Worm (Caenorhabditis elegans) whole organism, L1 larva: ENCODE measurements around the gene C07C7.1.
"Not testable (repeated sequence)": the region's sequence is repeated elsewhere in the genome, so short reads cannot be mapped to it uniquely, and the experiment has no call there.

Source experiments
- Y116A8C.19 ChIP-seq: sonication (generic microtip); optimal IDR thresholded peaks from 2 replicates; lab custom pipeline; 2016; ENCODE audit warnings: missing compliant biosample characterization, missing genetic modification characterization, borderline replicate concordance
- aly-2 ChIP-seq: fragments of 150-350 bp; optimal IDR thresholded peaks from 2 replicates; lab custom pipeline; 2014; ENCODE audit warnings: missing biosample characterization, missing genetic modification characterization
- ama-1 ChIP-seq: fragments of 150-350 bp; optimal IDR thresholded peaks from 2 replicates; lab custom pipeline; 2014
- egl-27 ChIP-seq, 2 experiments: fragments of 150-350 bp in 1 of 2; sonication (generic microtip); optimal IDR thresholded peaks; 3 replicates each; lab custom pipeline; 2017 to 2018; ENCODE audit warnings: missing biosample characterization in 2 of 2, missing genetic modification characterization in 2 of 2, missing genetic modification reagents in 2 of 2
- jun-1 ChIP-seq: fragments of 150-350 bp; optimal IDR thresholded peaks from 2 replicates; lab custom pipeline; 2014; ENCODE audit warnings: missing biosample characterization, missing genetic modification reagents, missing genetic modification characterization
- lin-13 ChIP-seq: fragments of 150-350 bp; optimal IDR thresholded peaks from 2 replicates; lab custom pipeline; 2014; ENCODE audit warnings: missing biosample characterization, missing genetic modification reagents, missing genetic modification characterization
- lin-14 ChIP-seq: fragments of 200-800 bp; sonication (Bioruptor generic); optimal IDR thresholded peaks from 2 replicates; lab custom pipeline; 2018; ENCODE audit warnings: mild to moderate bottlenecking, missing genetic modification characterization, moderate library complexity, missing compliant biosample characterization
- lsy-2 ChIP-seq, 2 experiments: fragments of 150-350 bp; optimal IDR thresholded peaks; 2 replicates each; lab custom pipeline; 2014; ENCODE audit warnings: missing biosample characterization in 2 of 2, missing genetic modification characterization in 2 of 2
- mdl-1 ChIP-seq, 2 experiments: fragments of 150-350 bp; optimal IDR thresholded peaks; 2 replicates each; lab custom pipeline; 2014 to 2017; ENCODE audit warnings: missing biosample characterization in 2 of 2, missing genetic modification characterization in 2 of 2, inconsistent platforms in 1 of 2
- nhr-28 ChIP-seq: fragments of 150-350 bp; optimal IDR thresholded peaks from 2 replicates; lab custom pipeline; 2014; ENCODE audit warnings: missing biosample characterization, missing genetic modification characterization
- nhr-76 ChIP-seq: sonication (generic microtip); optimal IDR thresholded peaks from 2 replicates; lab custom pipeline; 2017; ENCODE audit warnings: missing biosample characterization, missing genetic modification characterization
- skn-1 ChIP-seq: fragments of 150-350 bp; optimal IDR thresholded peaks from 2 replicates; lab custom pipeline; 2014; ENCODE audit warnings: missing biosample characterization, missing genetic modification characterization
- zag-1 ChIP-seq: fragments of 150-350 bp; optimal IDR thresholded peaks from 2 replicates; lab custom pipeline; 2014; ENCODE audit warnings: missing biosample characterization, missing genetic modification characterization

DNA sequence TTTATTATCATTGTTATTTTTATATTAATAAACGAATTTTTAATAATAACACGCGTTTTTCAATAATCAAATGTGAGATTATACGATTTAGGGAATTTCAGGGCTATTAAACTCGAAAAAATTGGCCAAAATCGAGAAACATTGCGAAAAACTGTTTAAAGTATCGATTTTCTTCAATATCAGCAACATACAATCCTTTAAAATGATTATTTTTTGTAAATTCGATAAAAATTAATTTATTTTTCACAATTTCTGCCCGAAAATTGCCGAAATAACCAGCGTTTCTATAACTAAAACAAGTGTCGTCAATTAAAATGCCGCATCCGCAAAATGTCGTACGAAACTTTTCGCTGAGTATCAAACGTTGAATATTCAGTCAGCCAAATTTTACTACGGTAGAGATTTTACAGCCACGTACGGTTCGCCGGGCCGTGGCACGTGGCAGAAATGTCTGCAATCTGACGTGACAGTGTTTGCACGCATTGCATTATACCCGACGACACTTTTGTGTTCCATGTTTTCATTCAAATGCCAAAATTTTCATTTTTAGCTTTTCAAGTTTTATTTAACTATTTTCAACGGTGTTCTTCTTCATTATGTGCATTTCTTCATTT is 11.5 kb downstream of the C07C7.1 start:
- not testable (repeated sequence) for TF ChIP-seq lin-13 (GFP tag; lab: Kevin White, UChicago); nhr-76 (tag; lab: Kevin White, UChicago); ama-1 (lab: Kevin White, UChicago); mdl-1 (tag; optimal IDR thresholded peaks at IDR 0.05; lab: Kevin White, UChicago); skn-1 (tag; lab: Kevin White, UChicago); zag-1 (tag; lab: Kevin White, UChicago); jun-1; nhr-28; aly-2 (tag; lab: Kevin White, UChicago); egl-27 (tag; optimal IDR thresholded peaks at IDR 0.05; lab: Kevin White, UChicago); Y116A8C.19 (tag; lab: Kevin White, UChicago)
- TF ChIP-seq lin-14 (peak; percentile 23), lsy-2 (tag; optimal IDR thresholded peaks at IDR 0.05; lab: Kevin White, UChicago) (peak; percentile 22 to 51)
